Fruit fly (Drosophila melanogaster): ENCODE results near the gene CG1575.

DNA sequence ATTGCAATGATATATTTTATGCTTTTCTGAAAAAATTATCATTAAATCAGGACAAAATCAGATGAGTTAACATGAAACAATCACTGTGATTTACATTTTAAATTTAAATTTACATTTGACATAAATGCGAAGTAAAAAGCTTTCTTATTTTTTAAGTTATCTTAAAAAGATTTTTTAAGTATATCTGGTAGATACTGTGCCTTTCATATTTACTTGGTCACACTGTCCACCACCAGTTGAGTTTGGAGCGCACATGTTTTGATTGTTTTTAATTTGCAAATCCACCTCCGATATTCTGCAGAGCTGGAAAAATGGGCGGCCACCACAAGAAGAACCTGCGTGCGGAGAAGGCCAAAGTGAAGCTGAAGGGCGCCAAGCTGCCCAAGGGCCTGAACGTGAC is at the start of gene CG1575:
- no peak for TF ChIP-seq EcR (GFP tag; optimal IDR thresholded peaks at IDR 0.05)
- no peak for TF ChIP-seq usp (GFP tag; optimal IDR thresholded peaks at IDR 0.05)
- no peak for TF ChIP-seq psq (optimal IDR thresholded peaks at IDR 0.05)
